Worm (Caenorhabditis elegans) whole organism, early embryonic: ENCODE data around the gene W02H3.1.

Source experiments
- B0310.2 ChIP-seq: sonication (generic microtip); optimal IDR thresholded peaks from 2 replicates; lab custom pipeline; 2016; ENCODE audit warnings: mild to moderate bottlenecking, missing genetic modification characterization, missing compliant biosample characterization
- F13C5.2 ChIP-seq: sonication (generic microtip); optimal IDR thresholded peaks from 2 replicates; lab custom pipeline; 2017; ENCODE audit warnings: mild to moderate bottlenecking, missing genetic modification characterization, inconsistent platforms, missing compliant biosample characterization
- aly-1 ChIP-seq: sonication (generic microtip); optimal IDR thresholded peaks from 2 replicates; lab custom pipeline; 2016; ENCODE audit warnings: missing genetic modification characterization, missing compliant biosample characterization
- ama-1 ChIP-seq: fragments of 150-350 bp; optimal IDR thresholded peaks from 2 replicates; lab custom pipeline; 2014
- ceh-13 ChIP-seq: fragments of 200-800 bp; sonication (Bioruptor generic); optimal IDR thresholded peaks from 2 replicates; lab custom pipeline; 2018; ENCODE audit warnings: mild to moderate bottlenecking, missing genetic modification characterization, missing compliant biosample characterization
- ceh-36 ChIP-seq: sonication (generic microtip); optimal IDR thresholded peaks from 2 replicates; lab custom pipeline; 2016; ENCODE audit warnings: missing genetic modification characterization, inconsistent platforms, missing compliant biosample characterization
- ets-7 ChIP-seq: sonication (generic microtip); optimal IDR thresholded peaks from 2 replicates; lab custom pipeline; 2016; ENCODE audit warnings: missing genotype, missing genetic modification characterization, missing compliant biosample characterization
- flt-1 ChIP-seq: fragments of 200-800 bp; sonication (Bioruptor generic); IDR thresholded peaks from 2 replicates; pipeline ENCODE4 v1.3.6; 2022; ENCODE audit warnings: missing genetic modification characterization, missing compliant biosample characterization
- hmbx-1 ChIP-seq: sonication (generic microtip); optimal IDR thresholded peaks from 2 replicates; lab custom pipeline; 2016; ENCODE audit warnings: mild to moderate bottlenecking, missing genetic modification characterization, missing compliant biosample characterization
- hmg-4 ChIP-seq: fragments of 200-800 bp; sonication (Bioruptor generic); optimal IDR thresholded peaks from 2 replicates; lab custom pipeline; 2018; ENCODE audit warnings: mild to moderate bottlenecking, missing genetic modification characterization, missing compliant biosample characterization
- hnd-1 ChIP-seq: sonication (generic microtip); optimal IDR thresholded peaks from 2 replicates; lab custom pipeline; 2016; ENCODE audit warnings: missing genetic modification characterization, missing compliant biosample characterization
- pes-1 ChIP-seq: fragments of 200-800 bp; sonication (Bioruptor generic); IDR thresholded peaks from 2 replicates; pipeline ENCODE4 v1.3.6; 2022; ENCODE audit warnings: missing genetic modification reagents, missing genetic modification characterization, missing compliant biosample characterization
- scrt-1 ChIP-seq: fragments of 200-800 bp; sonication (Bioruptor generic); IDR thresholded peaks from 2 replicates; pipeline ENCODE4 v1.3.6; 2022; ENCODE audit warnings: missing genetic modification characterization, missing compliant biosample characterization
- sea-1 ChIP-seq: fragments of 200-800 bp; sonication (Bioruptor generic); conservative IDR thresholded peaks from 2 replicates; pipeline ENCODE4 v1.3.6; 2022; ENCODE audit warnings: missing genetic modification characterization, missing compliant biosample characterization
- tbx-11 ChIP-seq: fragments of 200-800 bp; sonication (Bioruptor generic); IDR thresholded peaks from 2 replicates; pipeline ENCODE4 v1.3.6; 2022; ENCODE audit warnings: missing genetic modification characterization, missing compliant biosample characterization
- tbx-37 ChIP-seq: fragments of 200-800 bp; sonication (Bioruptor generic); conservative IDR thresholded peaks from 2 replicates; pipeline ENCODE4 v1.3.6; 2022; ENCODE audit warnings: missing genetic modification reagents, missing genetic modification characterization, missing compliant biosample characterization
- tra-4 ChIP-seq: sonication (generic microtip); optimal IDR thresholded peaks from 2 replicates; lab custom pipeline; 2017; ENCODE audit warnings: missing genetic modification characterization, missing compliant biosample characterization

Gene W02H3.1

ce11 chrX:11073358-11073757, 31.9 kb downstream of the W02H3.1 start, which contains the start of gene W04G3.5:
Gene W04G3.5, plus strand, starts transcription at chrX:11073658.
- TF ChIP-seq F13C5.2 (no peak), scrt-1 (GFP tag; lab: Robert Waterston, UW) (no peak), hmg-4 (GFP tag; lab: Kevin White, UChicago) (no peak), tbx-11 (GFP tag; lab: Robert Waterston, UW) (no peak), sea-1 (GFP tag; lab: Robert Waterston, UW) (no peak), tbx-37 (no peak), B0310.2 (no peak), flt-1 (GFP tag; lab: Robert Waterston, UW) (no peak), ceh-36 (tag; lab: Kevin White, UChicago) (no peak), pes-1 (GFP tag; lab: Robert Waterston, UW) (no peak), aly-1 (tag; lab: Kevin White, UChicago) (no peak), hmbx-1 (tag; lab: Kevin White, UChicago) (no peak), tra-4 (no peak), ceh-13 (GFP tag; lab: Kevin White, UChicago) (no peak), ama-1 (lab: Kevin White, UChicago) (no peak), ets-7 (tag; lab: Kevin White, UChicago) (no peak), hnd-1 (no peak)

ce11 chrX:11072701-11073100, 32.6 kb downstream of the W02H3.1 start:
- TF ChIP-seq hmg-4 (GFP tag; lab: Kevin White, UChicago) (peak; percentile 29), ceh-13 (GFP tag; lab: Kevin White, UChicago) (no peak)

DNA sequence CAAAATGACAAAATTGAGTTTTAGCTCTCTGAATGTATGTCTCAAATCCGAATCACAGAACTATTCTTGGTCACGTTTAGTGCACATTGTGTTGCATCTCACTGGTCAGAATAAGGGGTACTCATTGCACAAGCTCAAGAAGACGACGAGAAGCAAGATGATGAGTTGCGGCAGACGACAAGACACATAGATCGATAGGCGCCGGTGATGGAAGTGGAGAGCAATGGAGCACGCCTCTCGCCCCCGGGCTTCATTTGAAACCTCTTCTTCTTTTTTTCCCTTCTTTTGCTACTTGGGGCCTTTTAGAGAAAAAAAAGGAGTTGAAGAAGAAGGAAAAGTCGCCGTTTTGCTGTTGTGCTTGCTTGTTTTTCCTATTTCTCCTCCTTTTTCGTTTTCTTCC, 36.9 kb downstream of the W02H3.1 start, which contains the start of gene apt-9:
TSS of gene apt-9 (plus strand) at position 194 of the 400 bp plus-strand sequence.
- no peak for TF ChIP-seq flt-1 (GFP tag; lab: Robert Waterston, UW)
- no peak for TF ChIP-seq tbx-37
- no peak for TF ChIP-seq ceh-36 (tag; lab: Kevin White, UChicago)
- TF ChIP-seq scrt-1 (GFP tag; lab: Robert Waterston, UW): no peak
- TF ChIP-seq tbx-11 (GFP tag; lab: Robert Waterston, UW): no peak
- no peak for TF ChIP-seq tra-4
- no peak for TF ChIP-seq F13C5.2
- no peak for TF ChIP-seq ets-7 (tag; lab: Kevin White, UChicago)
- TF ChIP-seq B0310.2: no peak

ce11 chrX:11067256-11067655, 38.0 kb downstream of the W02H3.1 start:
- TF ChIP-seq F13C5.2 (no peak), sea-1 (GFP tag; lab: Robert Waterston, UW) (no peak), tbx-11 (GFP tag; lab: Robert Waterston, UW) (no peak), B0310.2 (no peak), ceh-36 (tag; lab: Kevin White, UChicago) (no peak), tra-4 (no peak)

DNA sequence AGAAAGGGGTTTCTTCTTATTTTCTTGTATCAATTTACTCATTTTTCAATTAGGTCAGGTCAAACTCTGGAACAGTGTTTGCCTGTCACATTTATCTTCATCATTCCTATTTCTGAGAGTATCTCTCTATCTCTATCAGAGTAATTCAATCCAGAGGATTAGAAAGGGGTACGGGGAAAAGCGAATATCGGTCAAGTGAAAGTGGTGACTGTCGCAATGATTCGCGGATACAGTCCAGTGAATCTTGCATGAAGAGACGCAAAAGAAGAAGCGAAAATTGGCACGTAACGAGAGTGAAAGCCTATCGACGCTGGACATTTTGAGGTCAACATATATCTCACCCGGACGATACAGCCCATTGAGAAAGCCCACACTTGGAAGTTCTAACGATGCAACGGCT, 40.5 kb downstream of the W02H3.1 start, which contains the start of gene lpr-4:
TSS of gene lpr-4 (plus strand) at position 328 of the 400 bp plus-strand sequence.
- TF ChIP-seq ceh-36 (tag; lab: Kevin White, UChicago) (no peak), ceh-13 (GFP tag; lab: Kevin White, UChicago) (no peak), hmbx-1 (tag; lab: Kevin White, UChicago) (no peak), scrt-1 (GFP tag; lab: Robert Waterston, UW) (no peak)

DNA sequence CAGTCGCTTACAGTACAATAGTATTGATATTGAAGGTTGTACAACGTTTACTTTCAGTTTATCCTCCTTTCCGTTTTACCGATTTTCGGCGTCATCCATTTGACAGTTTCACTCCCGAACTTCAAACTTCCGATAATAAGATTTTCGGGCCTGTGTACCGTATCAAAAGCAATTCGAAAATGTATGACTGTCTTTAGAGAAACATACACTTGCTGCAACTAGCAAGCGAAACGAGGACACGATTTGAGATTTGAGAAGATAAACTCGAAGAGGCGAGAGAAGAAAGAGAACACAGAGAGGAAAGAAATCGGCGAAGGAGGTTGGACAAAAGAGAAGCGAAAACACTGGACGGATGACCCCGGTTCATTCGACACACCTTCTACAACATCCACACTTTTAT, 43.4 kb downstream of the W02H3.1 start, which contains the start of gene lpr-5:
TSS of gene lpr-5 (plus strand) at position 220 of the 400 bp plus-strand sequence.
- TF ChIP-seq ceh-13 (GFP tag; lab: Kevin White, UChicago) (no peak), sea-1 (GFP tag; lab: Robert Waterston, UW) (no peak), hmbx-1 (tag; lab: Kevin White, UChicago) (no peak), hnd-1 (no peak), hmg-4 (GFP tag; lab: Kevin White, UChicago) (no peak), tra-4 (no peak), ama-1 (lab: Kevin White, UChicago) (no peak), F13C5.2 (no peak), tbx-37 (no peak), scrt-1 (GFP tag; lab: Robert Waterston, UW) (no peak), ceh-36 (tag; lab: Kevin White, UChicago) (no peak), flt-1 (GFP tag; lab: Robert Waterston, UW) (no peak), tbx-11 (GFP tag; lab: Robert Waterston, UW) (no peak), B0310.2 (no peak), pes-1 (GFP tag; lab: Robert Waterston, UW) (no peak), aly-1 (tag; lab: Kevin White, UChicago) (no peak), ets-7 (tag; lab: Kevin White, UChicago) (no peak)

- TF ChIP-seq hmbx-1 (tag; lab: Kevin White, UChicago) (no peak), aly-1 (tag; lab: Kevin White, UChicago) (no peak), pes-1 (GFP tag; lab: Robert Waterston, UW) (no peak), ceh-36 (tag; lab: Kevin White, UChicago) (no peak), tbx-37 (no peak), tbx-11 (GFP tag; lab: Robert Waterston, UW) (no peak), B0310.2 (no peak), ama-1 (lab: Kevin White, UChicago) (no peak), tra-4 (no peak), ets-7 (tag; lab: Kevin White, UChicago) (no peak), hnd-1 (no peak), scrt-1 (GFP tag; lab: Robert Waterston, UW) (no peak), flt-1 (GFP tag; lab: Robert Waterston, UW) (no peak), F13C5.2 (no peak), hmg-4 (GFP tag; lab: Kevin White, UChicago) (no peak), ceh-13 (GFP tag; lab: Kevin White, UChicago) (no peak), sea-1 (GFP tag; lab: Robert Waterston, UW) (no peak)
Observed at ce11 chrX:11060940-11061339, 44.3 kb downstream of the W02H3.1 start.

DNA sequence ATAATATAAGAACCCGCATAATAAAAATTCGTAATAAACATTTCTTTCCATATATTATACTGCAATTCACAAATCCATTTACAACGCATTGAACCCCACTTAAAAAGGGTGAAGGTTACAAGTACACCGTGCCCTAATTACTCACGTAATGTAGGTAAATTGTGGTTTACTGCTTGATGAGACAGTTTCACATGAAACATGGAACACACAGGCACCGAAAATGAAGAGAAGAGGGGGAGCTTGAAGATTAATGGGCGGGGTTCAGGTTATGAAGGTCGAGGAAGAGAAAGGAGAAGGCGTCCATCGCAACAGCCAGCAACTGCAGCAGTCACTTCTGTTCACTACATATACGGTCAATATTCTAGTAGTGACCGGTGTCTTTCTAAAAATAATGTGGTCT, 45.5 kb downstream of the W02H3.1 start, which contains the start of gene lpr-6:
TSS of gene lpr-6 (plus strand) at position 251 of the 400 bp plus-strand sequence.
- no peak for TF ChIP-seq B0310.2
- no peak for TF ChIP-seq flt-1 (GFP tag; lab: Robert Waterston, UW)
- TF ChIP-seq ceh-13 (GFP tag; lab: Kevin White, UChicago): no peak
- TF ChIP-seq aly-1 (tag; lab: Kevin White, UChicago): no peak
- TF ChIP-seq ets-7 (tag; lab: Kevin White, UChicago): no peak
- no peak for TF ChIP-seq hmbx-1 (tag; lab: Kevin White, UChicago)
- TF ChIP-seq hmg-4 (GFP tag; lab: Kevin White, UChicago): no peak
- no peak for TF ChIP-seq sea-1 (GFP tag; lab: Robert Waterston, UW)
- no peak for TF ChIP-seq scrt-1 (GFP tag; lab: Robert Waterston, UW)
- TF ChIP-seq F13C5.2: no peak
- TF ChIP-seq ceh-36 (tag; lab: Kevin White, UChicago): no peak
- no peak for TF ChIP-seq ama-1 (lab: Kevin White, UChicago)
